Worm (Caenorhabditis elegans): ENCODE results near the gene T25F10.3.

DNA sequence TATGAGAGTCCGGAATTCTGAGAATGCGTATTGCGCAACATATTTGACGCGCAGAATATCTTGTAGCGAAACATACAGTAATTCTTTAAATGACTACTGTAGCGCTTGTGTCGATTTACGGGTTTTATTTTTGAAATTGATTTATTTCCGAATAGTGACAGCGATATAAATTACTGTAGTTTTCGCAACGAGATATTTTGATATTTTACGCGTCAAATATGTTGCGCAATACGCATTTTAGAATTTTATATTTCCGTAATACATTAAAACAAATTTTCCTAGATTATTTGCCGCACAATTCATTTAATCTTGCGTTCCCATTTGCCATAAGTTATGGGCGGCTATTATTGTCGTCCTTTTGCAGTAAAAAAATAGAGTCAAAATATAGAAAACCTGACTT, 39.5 kb upstream of the T25F10.3 start:
- TF ChIP-seq ama-1 (optimal IDR thresholded peaks at IDR 0.05) (no peak), pqm-1 (tag; optimal IDR thresholded peaks at IDR 0.05) (no peak), pha-2 (tag; optimal IDR thresholded peaks at IDR 0.05) (no peak), hlh-15 (tag; optimal IDR thresholded peaks at IDR 0.05) (no peak), tbx-2 (tag; optimal IDR thresholded peaks at IDR 0.05) (no peak), ceh-30 (tag; optimal IDR thresholded peaks at IDR 0.05) (no peak), pag-3 (tag; optimal IDR thresholded peaks at IDR 0.05; ENCODE audit: borderline replicate concordance) (no peak), unc-55 (GFP tag; optimal IDR thresholded peaks at IDR 0.05) (no peak), pat-9 (tag; optimal IDR thresholded peaks at IDR 0.05) (no peak), F13H6.1 (tag; optimal IDR thresholded peaks at IDR 0.05) (no peak), npax-4 (tag; optimal IDR thresholded peaks at IDR 0.05) (no peak), T23F11.4 (GFP tag; optimal IDR thresholded peaks at IDR 0.05) (no peak), ttx-3 (tag; optimal IDR thresholded peaks at IDR 0.05) (no peak)
